Worm (Caenorhabditis elegans) whole organism, L4 larva: ENCODE results near the gene F23H12.10.

Experiments
- D1046.2 ChIP-seq: fragments of 200-800 bp; sonication (Bioruptor generic); IDR thresholded peaks from 2 replicates; pipeline ENCODE4 v1.3.6; 2022; ENCODE audit warnings: missing genetic modification characterization, missing compliant biosample characterization
- F44E2.7 ChIP-seq: fragments of 200-800 bp; sonication (Bioruptor generic); IDR thresholded peaks from 2 replicates; pipeline ENCODE4 v2.1.2; 2022; ENCODE audit warnings: missing genetic modification characterization, missing compliant biosample characterization
- T20F7.1 ChIP-seq: fragments of 200-800 bp; sonication (Bioruptor generic); optimal IDR thresholded peaks from 2 replicates; lab custom pipeline; 2018; ENCODE audit warnings: mild to moderate bottlenecking, missing genetic modification characterization, missing compliant biosample characterization
- Y48G9A.11 ChIP-seq: fragments of 200-800 bp; sonication (Bioruptor generic); IDR thresholded peaks from 2 replicates; pipeline ENCODE4 v1.3.6; 2022; ENCODE audit warnings: missing genetic modification reagents, missing genetic modification characterization, missing compliant biosample characterization
- Y75B8A.6 ChIP-seq: fragments of 200-800 bp; sonication (Bioruptor generic); IDR thresholded peaks from 2 replicates; pipeline ENCODE4 v1.3.6; 2022; ENCODE audit warnings: missing genetic modification reagents, missing genetic modification characterization, missing compliant biosample characterization
- ZK337.2 ChIP-seq: fragments of 200-800 bp; sonication (Bioruptor generic); IDR thresholded peaks from 2 replicates; pipeline ENCODE4 v1.3.6; 2022; ENCODE audit warnings: missing genetic modification reagents, missing genetic modification characterization, missing compliant biosample characterization
- aha-1 ChIP-seq: fragments of 150-350 bp; peaks from one replicate; lab custom pipeline; 2014; ENCODE audit warnings: missing biosample characterization, missing genetic modification characterization
- ama-1 ChIP-seq: fragments of 150-350 bp; optimal IDR thresholded peaks from 2 replicates; lab custom pipeline; 2014; ENCODE audit warnings: inconsistent platforms, mixed read lengths
- arid-1 ChIP-seq: fragments of 200-800 bp; sonication (Bioruptor generic); conservative IDR thresholded peaks from 2 replicates; pipeline ENCODE4 v1.3.6; 2022; ENCODE audit warnings: missing genetic modification reagents, missing genetic modification characterization, missing compliant biosample characterization
- ceh-62 ChIP-seq: sonication (generic microtip); optimal IDR thresholded peaks from 2 replicates; lab custom pipeline; 2017; ENCODE audit warnings: missing biosample characterization, missing genetic modification characterization
- ces-1 ChIP-seq: fragments of 150-350 bp; sonication (generic microtip); optimal IDR thresholded peaks from 4 replicates; lab custom pipeline; 2014; ENCODE audit warnings: missing biosample characterization, missing genetic modification reagents, missing genetic modification characterization
- cey-2 ChIP-seq: sonication (generic microtip); optimal IDR thresholded peaks from 3 replicates; lab custom pipeline; 2017; ENCODE audit warnings: missing genetic modification characterization, mild to moderate bottlenecking, missing compliant biosample characterization, antibody characterized with exemption, borderline replicate concordance; ENCODE audit not compliant: insufficient read depth
- daf-12 ChIP-seq: fragments of 150-350 bp; optimal IDR thresholded peaks from 2 replicates; lab custom pipeline; 2014; ENCODE audit warnings: missing biosample characterization, missing genetic modification reagents, missing genetic modification characterization
- daf-16 ChIP-seq, 3 experiments: sonication (generic microtip); optimal IDR thresholded peaks; 2 replicates each; lab custom pipeline; 2016 to 2017; ENCODE audit warnings: missing genetic modification characterization in 3 of 3, missing genetic modification reagents in 3 of 3, mild to moderate bottlenecking in 2 of 3, missing compliant biosample characterization in 2 of 3, missing biosample characterization in 1 of 3, moderate library complexity in 1 of 3
- daf-19 ChIP-seq: fragments of 200-800 bp; sonication (Bioruptor generic); conservative IDR thresholded peaks from 2 replicates; pipeline ENCODE4 v1.3.6; 2022; ENCODE audit warnings: missing genetic modification characterization, missing compliant biosample characterization
- dmd-8 ChIP-seq: fragments of 200-800 bp; sonication (Bioruptor generic); IDR thresholded peaks from 2 replicates; pipeline ENCODE4 v1.3.6; 2022; ENCODE audit warnings: missing genetic modification characterization, missing compliant biosample characterization
- dpl-1 ChIP-seq: fragments of 150-350 bp; optimal IDR thresholded peaks from 2 replicates; lab custom pipeline; 2014; ENCODE audit warnings: missing biosample characterization, missing genetic modification reagents, missing genetic modification characterization
- dve-1 ChIP-seq: sonication (generic microtip); optimal IDR thresholded peaks from 2 replicates; lab custom pipeline; 2017; ENCODE audit warnings: antibody characterized with exemption, mild to moderate bottlenecking, missing genetic modification characterization, missing compliant biosample characterization; ENCODE audit not compliant: insufficient read depth
- hif-1 ChIP-seq, 2 experiments: sonication (generic microtip); optimal IDR thresholded peaks; 2 replicates each; lab custom pipeline; 2016 to 2017; ENCODE audit warnings: missing compliant biosample characterization in 2 of 2, missing genetic modification characterization in 2 of 2, missing genetic modification reagents in 2 of 2, missing genotype in 2 of 2, mild to moderate bottlenecking in 1 of 2
- hlh-30 ChIP-seq: sonication (generic microtip); optimal IDR thresholded peaks from 2 replicates; lab custom pipeline; 2017; ENCODE audit warnings: antibody characterized with exemption, mild to moderate bottlenecking, missing genetic modification characterization, missing compliant biosample characterization; ENCODE audit not compliant: insufficient read depth
- jun-1 ChIP-seq: fragments of 150-350 bp; optimal IDR thresholded peaks from 2 replicates; lab custom pipeline; 2014; ENCODE audit warnings: missing biosample characterization, missing genetic modification reagents, missing genetic modification characterization
- lim-7 ChIP-seq: fragments of 200-800 bp; sonication (Bioruptor generic); IDR thresholded peaks from 2 replicates; pipeline ENCODE4 v1.3.6; 2022; ENCODE audit warnings: missing genetic modification characterization, missing compliant biosample characterization
- lin-13 ChIP-seq: fragments of 150-350 bp; optimal IDR thresholded peaks from 2 replicates; lab custom pipeline; 2014; ENCODE audit warnings: missing biosample characterization, missing genetic modification reagents, missing genetic modification characterization
- lin-38 ChIP-seq: fragments of 200-800 bp; sonication (Bioruptor generic); IDR thresholded peaks from 2 replicates; pipeline ENCODE4 v1.3.6; 2022; ENCODE audit warnings: missing genetic modification reagents, missing genetic modification characterization, missing compliant biosample characterization
- lin-39 ChIP-seq: fragments of 150-350 bp; optimal IDR thresholded peaks from 2 replicates; lab custom pipeline; 2014; ENCODE audit warnings: missing biosample characterization, missing genetic modification reagents, missing genetic modification characterization
- mdt-29 ChIP-seq: fragments of 200-800 bp; sonication (Bioruptor generic); IDR thresholded peaks from 2 replicates; pipeline ENCODE4 v1.3.6; 2022; ENCODE audit warnings: missing genetic modification reagents, missing genetic modification characterization, missing compliant biosample characterization
- nhr-41 ChIP-seq: fragments of 200-800 bp; sonication (Bioruptor generic); IDR thresholded peaks from 2 replicates; pipeline ENCODE4 v1.3.6; 2022; ENCODE audit warnings: missing genetic modification reagents, missing genetic modification characterization, missing compliant biosample characterization
- nhr-48 ChIP-seq: sonication (generic microtip); optimal IDR thresholded peaks from 2 replicates; lab custom pipeline; 2016; ENCODE audit warnings: mild to moderate bottlenecking, missing genetic modification characterization, missing compliant biosample characterization
- php-3 ChIP-seq: fragments of 200-800 bp; sonication (Bioruptor generic); IDR thresholded peaks from 2 replicates; pipeline ENCODE4 v1.3.6; 2022; ENCODE audit warnings: missing genetic modification reagents, missing genetic modification characterization, missing compliant biosample characterization
- pqm-1 ChIP-seq: sonication (generic microtip); optimal IDR thresholded peaks from 2 replicates; lab custom pipeline; 2017; ENCODE audit warnings: missing biosample characterization, missing genetic modification characterization
- saeg-2 ChIP-seq: fragments of 200-800 bp; sonication (Bioruptor generic); IDR thresholded peaks from 2 replicates; pipeline ENCODE4 v1.3.6; 2022; ENCODE audit warnings: missing genetic modification reagents, missing genetic modification characterization, missing compliant biosample characterization
- sdz-12 ChIP-seq: fragments of 200-800 bp; sonication (Bioruptor generic); optimal IDR thresholded peaks from 2 replicates; lab custom pipeline; 2018; ENCODE audit warnings: mild to moderate bottlenecking, missing genetic modification characterization, missing compliant biosample characterization
- snpc-1.2 ChIP-seq: fragments of 200-800 bp; sonication (Bioruptor generic); IDR thresholded peaks from 2 replicates; pipeline ENCODE4 v1.3.6; 2022; ENCODE audit warnings: missing genetic modification reagents, missing genetic modification characterization, missing compliant biosample characterization
- spr-1 ChIP-seq: sonication (generic microtip); optimal IDR thresholded peaks from 2 replicates; lab custom pipeline; 2016; ENCODE audit warnings: mild to moderate bottlenecking, missing genetic modification characterization, missing compliant biosample characterization
- tag-97 ChIP-seq: fragments of 200-800 bp; sonication (Bioruptor generic); IDR thresholded peaks from 2 replicates; pipeline ENCODE4 v1.3.6; 2022; ENCODE audit warnings: missing genetic modification characterization, missing compliant biosample characterization
- unc-39 ChIP-seq: sonication (generic microtip); optimal IDR thresholded peaks from 2 replicates; lab custom pipeline; 2017; ENCODE audit warnings: missing biosample characterization, missing genetic modification characterization
- unc-62 ChIP-seq, 3 experiments: fragments of 150-350 bp in 1 of 3; sonication (generic microtip); optimal IDR thresholded peaks in 2 of 3; peaks in 1 of 3; 1 replicate in 1 of 3; 2 replicates in 2 of 3; lab custom pipeline; 2014 to 2017; ENCODE audit warnings: missing biosample characterization in 3 of 3, missing genetic modification characterization in 3 of 3, missing genetic modification reagents in 3 of 3, missing genotype in 1 of 3
- vab-7 ChIP-seq: fragments of 200-800 bp; sonication (Bioruptor generic); IDR thresholded peaks from 2 replicates; pipeline ENCODE4 v1.3.6; 2022; ENCODE audit warnings: missing genetic modification reagents, missing genetic modification characterization, missing compliant biosample characterization
- zfp-2 ChIP-seq: sonication (generic microtip); optimal IDR thresholded peaks from 2 replicates; lab custom pipeline; 2016; ENCODE audit warnings: mild to moderate bottlenecking, missing genetic modification characterization, missing compliant biosample characterization

The F23H12.10 gene

ce11 chrV:12374252-12374651, at the start of gene F23H12.10:
TSS of gene F23H12.10 (minus strand) at chrV:12374263.
- peak; percentile 51; the same call in 1 of the 2 replicates for TF ChIP-seq Y48G9A.11 (GFP tag; lab: Robert Waterston, UW)

- TF ChIP-seq aha-1 (tag; lab: Kevin White, UChicago) (peak; percentile 61), sdz-12 (no peak)
These were observed 47.3 kb upstream of the F23H12.10 start for ce11 chrV:12421360-12421759.

ce11 chrV:12420843-12421242, 46.8 kb upstream of the F23H12.10 start, which contains the start of gene C54D10.4:
TSS of gene C54D10.4 (minus strand) at chrV:12420943.
- no peak for TF ChIP-seq ama-1 (lab: Kevin White, UChicago)
- TF ChIP-seq hif-1 (tag; optimal IDR thresholded peaks at IDR 0.05; lab: Kevin White, UChicago), result no peak
- TF ChIP-seq saeg-2 (GFP tag; lab: Robert Waterston, UW), result no peak
- no peak for TF ChIP-seq arid-1 (GFP tag; lab: Robert Waterston, UW)
- no peak for TF ChIP-seq spr-1 (tag; lab: Kevin White, UChicago)
- TF ChIP-seq Y75B8A.6, result no peak
- no peak for TF ChIP-seq dmd-8 (GFP tag; lab: Robert Waterston, UW)
- TF ChIP-seq cey-2 (tag; lab: Kevin White, UChicago), result no peak
- no peak for TF ChIP-seq lin-39 (tag; lab: Kevin White, UChicago)
- no peak for TF ChIP-seq Y48G9A.11 (GFP tag; lab: Robert Waterston, UW)
- TF ChIP-seq daf-19 (GFP tag; lab: Robert Waterston, UW), result no peak
- TF ChIP-seq snpc-1.2 (GFP tag; lab: Robert Waterston, UW), result no peak
- no peak for TF ChIP-seq ceh-62 (tag; lab: Kevin White, UChicago)
- TF ChIP-seq lin-38 (GFP tag; lab: Robert Waterston, UW), result no peak
- no peak for TF ChIP-seq daf-12 (tag; lab: Kevin White, UChicago)
- TF ChIP-seq D1046.2, result no peak
- TF ChIP-seq zfp-2 (tag; lab: Kevin White, UChicago), result no peak
- no peak for TF ChIP-seq php-3 (GFP tag; lab: Robert Waterston, UW)
- TF ChIP-seq lim-7 (GFP tag; lab: Robert Waterston, UW), result no peak

ce11 chrV:12418292-12418691, 44.2 kb upstream of the F23H12.10 start, which contains the start of gene C54D10.3:
TSS of gene C54D10.3 (plus strand) at chrV:12418592.
- peak in 1 of 2 experiments; percentile 87 for TF ChIP-seq unc-62 (GFP tag; optimal IDR thresholded peaks at IDR 0.05 in 1 of 2; lab: Kevin White, UChicago)
- no peak for TF ChIP-seq unc-62 (tag; optimal IDR thresholded peaks at IDR 0.05; lab: Kevin White, UChicago)
- no peak for TF ChIP-seq sdz-12

ce11 chrV:12417277-12417676, 43.2 kb upstream of the F23H12.10 start, which contains the start of gene cdr-3:
TSS of gene cdr-3 (minus strand) at chrV:12417377.
- TF ChIP-seq daf-16 (GFP tag; optimal IDR thresholded peaks at IDR 0.05; lab: Kevin White, UChicago), result no peak
- no peak for TF ChIP-seq daf-16 (tag; optimal IDR thresholded peaks at IDR 0.05; lab: Kevin White, UChicago)
- no peak for TF ChIP-seq mdt-29 (GFP tag; lab: Robert Waterston, UW)
- no peak for TF ChIP-seq Y75B8A.6
- no peak for TF ChIP-seq cey-2 (tag; lab: Kevin White, UChicago)
- no peak for TF ChIP-seq php-3 (GFP tag; lab: Robert Waterston, UW)
- no peak for TF ChIP-seq lin-13 (GFP tag; lab: Kevin White, UChicago)

ce11 chrV:12415656-12416055, 41.6 kb upstream of the F23H12.10 start, which contains the start of gene cdr-2:
TSS of gene cdr-2 (minus strand) at chrV:12415709.
- TF ChIP-seq jun-1 (no peak), nhr-48 (tag; lab: Kevin White, UChicago) (no peak), unc-39 (tag; lab: Kevin White, UChicago) (no peak), vab-7 (GFP tag; lab: Robert Waterston, UW) (no peak), T20F7.1 (GFP tag; lab: Kevin White, UChicago) (no peak), dpl-1 (GFP tag; lab: Kevin White, UChicago) (no peak), lin-39 (tag; lab: Kevin White, UChicago) (no peak), pqm-1 (tag; lab: Kevin White, UChicago) (peak; percentile 61), daf-19 (GFP tag; lab: Robert Waterston, UW) (no peak), nhr-41 (GFP tag; lab: Robert Waterston, UW) (no peak), F44E2.7 (GFP tag; lab: Robert Waterston, UW) (no peak), daf-16 (GFP tag; optimal IDR thresholded peaks at IDR 0.05; lab: Kevin White, UChicago) (no peak), daf-16 (tag; optimal IDR thresholded peaks at IDR 0.05; lab: Kevin White, UChicago) (peak; percentile 63), hlh-30 (no peak), dve-1 (tag; lab: Kevin White, UChicago) (peak; percentile 47), ZK337.2 (no peak), ces-1 (GFP tag; lab: Kevin White, UChicago) (no peak), saeg-2 (GFP tag; lab: Robert Waterston, UW) (no peak), tag-97 (GFP tag; lab: Robert Waterston, UW) (no peak)
